Worm (Caenorhabditis elegans): ENCODE results near the gene hpl-2.

- TF ChIP-seq ama-1 (optimal IDR thresholded peaks at IDR 0.05) (no peak), nhr-237 (tag; optimal IDR thresholded peaks at IDR 0.05) (no peak), ztf-11 (tag; optimal IDR thresholded peaks at IDR 0.05) (no peak), nhr-10 (tag; optimal IDR thresholded peaks at IDR 0.05) (no peak), aly-2 (tag; optimal IDR thresholded peaks at IDR 0.05) (no peak), Y48G9A.11 (GFP tag; IDR thresholded peaks at IDR 0.05) (no peak), egl-43 (GFP tag; IDR thresholded peaks at IDR 0.05) (no peak), ceh-28 (tag; optimal IDR thresholded peaks at IDR 0.05) (no peak), spr-1 (tag; optimal IDR thresholded peaks at IDR 0.05) (no peak), nhr-76 (tag; optimal IDR thresholded peaks at IDR 0.05) (no peak), pha-4 (GFP tag; IDR thresholded peaks at IDR 0.05) (no peak), pha-4 (tag; optimal IDR thresholded peaks at IDR 0.05) (no peak), nhr-11 (tag; optimal IDR thresholded peaks at IDR 0.05) (no peak)
Measured at ce11 chrIII:10721056-10721455, 34.3 kb downstream of the hpl-2 start.
